Fruit fly (Drosophila melanogaster) whole organism, embryonic: ENCODE results near the gene dimm.
A peak's percentile ranks its signal among the peaks of the same experiment; 100 is the strongest.

Source experiments
- CG1024 ChIP-seq: fragments of 200-800 bp; sonication (Bioruptor generic); IDR thresholded peaks from 2 replicates; pipeline ENCODE4 v1.3.6; 2022; ENCODE audit warnings: missing biosample characterization, missing genetic modification characterization
- CG10543 ChIP-seq: fragments of 200-800 bp; sonication (Bioruptor generic); optimal IDR thresholded peaks from 3 replicates; lab custom pipeline; 2017; ENCODE audit warnings: missing biosample characterization, mild to moderate bottlenecking, missing genetic modification characterization, moderate library complexity
- CG11085 ChIP-seq: fragments of 200-800 bp; sonication (Bioruptor generic); IDR thresholded peaks from 2 replicates; pipeline ENCODE4 v1.3.6; 2022; ENCODE audit warnings: missing biosample characterization, missing genetic modification characterization
- CG11504 ChIP-seq: fragments of 200-800 bp; sonication (Bioruptor generic); optimal IDR thresholded peaks from 3 replicates; lab custom pipeline; 2019; ENCODE audit warnings: missing biosample characterization, mild to moderate bottlenecking, missing genetic modification characterization, moderate library complexity
- CG13287 ChIP-seq: fragments of 200-800 bp; sonication (Bioruptor generic); IDR thresholded peaks from 2 replicates; pipeline ENCODE4 v1.3.6; 2022; ENCODE audit warnings: missing biosample characterization, missing genetic modification characterization; ENCODE audit not compliant: partially characterized antibody
- CG13775 ChIP-seq: fragments of 200-800 bp; sonication (Bioruptor generic); optimal IDR thresholded peaks from 3 replicates; lab custom pipeline; 2017; ENCODE audit warnings: missing biosample characterization, mild to moderate bottlenecking, missing genetic modification characterization
- CG15011 ChIP-seq: fragments of 200-800 bp; sonication (Bioruptor generic); optimal IDR thresholded peaks from 3 replicates; lab custom pipeline; 2018; ENCODE audit warnings: missing biosample characterization, mild to moderate bottlenecking, missing genetic modification characterization
- CG15479 ChIP-seq: fragments of 200-800 bp; sonication (Bioruptor generic); optimal IDR thresholded peaks from 3 replicates; lab custom pipeline; 2019; ENCODE audit warnings: missing biosample characterization, mild to moderate bottlenecking, missing genetic modification characterization, moderate library complexity
- CG16813 ChIP-seq: fragments of 200-800 bp; sonication (Bioruptor generic); IDR thresholded peaks from 3 replicates; pipeline ENCODE4 v1.3.6; 2022; ENCODE audit warnings: missing biosample characterization, missing genetic modification characterization; ENCODE audit not compliant: partially characterized antibody
- CG17568 ChIP-seq: fragments of 200-800 bp; sonication (Bioruptor generic); optimal IDR thresholded peaks from 2 replicates; lab custom pipeline; 2018; ENCODE audit warnings: missing biosample characterization, mild to moderate bottlenecking, missing genetic modification characterization, moderate library complexity
- CG18011 ChIP-seq: fragments of 200-800 bp; sonication (Bioruptor generic); optimal IDR thresholded peaks from 2 replicates; lab custom pipeline; 2017; ENCODE audit warnings: missing biosample characterization, missing genetic modification characterization, mild to moderate bottlenecking, moderate library complexity, missing genotype
- CG18262 ChIP-seq: fragments of 200-800 bp; optimal IDR thresholded peaks from 3 replicates; lab custom pipeline; 2019; ENCODE audit warnings: missing biosample characterization, mild to moderate bottlenecking, missing genetic modification characterization, moderate library complexity
- CG4328 ChIP-seq: fragments of 200-800 bp; sonication (Bioruptor generic); optimal IDR thresholded peaks from 3 replicates; lab custom pipeline; 2017; ENCODE audit warnings: missing biosample characterization, missing genetic modification reagents, missing genetic modification characterization
- CG43689 ChIP-seq: fragments of 200-800 bp; sonication (Bioruptor generic); IDR thresholded peaks from 2 replicates; pipeline ENCODE4 v1.3.6; 2022; ENCODE audit warnings: missing biosample characterization, missing genetic modification characterization
- CG5180 ChIP-seq: fragments of 200-800 bp; sonication (Bioruptor generic); optimal IDR thresholded peaks from 3 replicates; lab custom pipeline; 2017; ENCODE audit warnings: missing biosample characterization, missing genetic modification characterization, mild to moderate bottlenecking, moderate library complexity, missing genetic modification reagents
- CG6689 ChIP-seq: fragments of 200-800 bp; sonication (Bioruptor generic); IDR thresholded peaks from 2 replicates; pipeline ENCODE4 v1.3.6; 2022; ENCODE audit warnings: missing biosample characterization, missing genetic modification characterization
- CG8924 ChIP-seq: fragments of 200-800 bp; optimal IDR thresholded peaks from 3 replicates; lab custom pipeline; 2019; ENCODE audit warnings: missing biosample characterization, mild to moderate bottlenecking, missing genetic modification characterization, moderate library complexity
- CHES-1-like ChIP-seq: fragments of 200-800 bp; sonication (Bioruptor generic); optimal IDR thresholded peaks from 2 replicates; lab custom pipeline; 2016; ENCODE audit warnings: missing biosample characterization, missing genetic modification characterization
- Dbx ChIP-seq: fragments of 200-800 bp; sonication (Bioruptor generic); IDR thresholded peaks from 3 replicates; pipeline ENCODE4 v1.3.6; 2022; ENCODE audit warnings: missing biosample characterization, missing genetic modification characterization
- Doc2 ChIP-seq: fragments of 200-800 bp; sonication (Bioruptor generic); IDR thresholded peaks from 2 replicates; pipeline ENCODE4 v1.3.6; 2022; ENCODE audit warnings: missing biosample characterization, missing genetic modification characterization
- E2f2 ChIP-seq: fragments of 200-800 bp; sonication (Bioruptor generic); IDR thresholded peaks from 2 replicates; pipeline ENCODE4 v1.3.6; 2022; ENCODE audit warnings: missing biosample characterization, missing genetic modification characterization
- Eip74EF ChIP-seq, 2 experiments: fragments of 200-800 bp in 1 of 2; fragments of >200 bp in 1 of 2; sonication (Bioruptor generic) in 1 of 2; optimal IDR thresholded peaks; 2 replicates each; lab custom pipeline; 2017 to 2019; ENCODE audit warnings: missing biosample characterization in 2 of 2, missing genetic modification characterization in 2 of 2, mild to moderate bottlenecking in 1 of 2, moderate library complexity in 1 of 2
- Fer2 ChIP-seq: fragments of 200-800 bp; sonication (Bioruptor generic); optimal IDR thresholded peaks from 2 replicates; lab custom pipeline; 2018; ENCODE audit warnings: missing biosample characterization, mild to moderate bottlenecking, missing genetic modification characterization, moderate library complexity
- HLH4C ChIP-seq: fragments of 200-800 bp; sonication (Bioruptor generic); IDR thresholded peaks from 3 replicates; pipeline ENCODE4 v1.3.6; 2022; ENCODE audit warnings: missing biosample characterization, missing genetic modification characterization; ENCODE audit not compliant: partially characterized antibody
- Hey ChIP-seq: fragments of 200-800 bp; sonication (Bioruptor generic); optimal IDR thresholded peaks from 3 replicates; lab custom pipeline; 2018; ENCODE audit warnings: missing biosample characterization, mild to moderate bottlenecking, missing genetic modification characterization
- Kr ChIP-seq: fragments of 200-800 bp; sonication (Bioruptor generic); optimal IDR thresholded peaks from 2 replicates; lab custom pipeline; 2017; ENCODE audit warnings: missing biosample characterization, mild to moderate bottlenecking, missing genetic modification characterization
- Max ChIP-seq: fragments of 200-800 bp; sonication (Bioruptor generic); optimal IDR thresholded peaks from 2 replicates; lab custom pipeline; 2016; ENCODE audit warnings: missing biosample characterization, mild to moderate bottlenecking, missing genetic modification characterization
- NC2α ChIP-seq: fragments of 200-800 bp; sonication (Bioruptor generic); optimal IDR thresholded peaks from 2 replicates; lab custom pipeline; 2016; ENCODE audit warnings: missing biosample characterization, missing genetic modification characterization
- Pdp1 ChIP-seq, 2 experiments: fragments of 200-800 bp; sonication (Bioruptor generic); optimal IDR thresholded peaks; 3 replicates each; lab custom pipeline; 2016; ENCODE audit warnings: missing biosample characterization in 2 of 2, missing genetic modification characterization in 2 of 2, mild to moderate bottlenecking in 1 of 2, moderate library complexity in 1 of 2
- Sry-δ ChIP-seq: fragments of 200-800 bp; sonication (Bioruptor generic); optimal IDR thresholded peaks from 2 replicates; lab custom pipeline; 2016; ENCODE audit warnings: missing biosample characterization, missing genetic modification characterization
- Stat92E ChIP-seq, 3 experiments: fragments of >200 bp in 2 of 3; fragments of 200-800 bp in 1 of 3; sonication (Bioruptor generic) in 1 of 3; optimal IDR thresholded peaks; 2 replicates each; lab custom pipeline; 2017 to 2019; ENCODE audit warnings: missing biosample characterization in 3 of 3, missing genetic modification characterization in 3 of 3, mild to moderate bottlenecking in 1 of 3, moderate library complexity in 1 of 3
- Xbp1 ChIP-seq: fragments of 200-800 bp; sonication (Bioruptor generic); optimal IDR thresholded peaks from 3 replicates; lab custom pipeline; 2016; ENCODE audit warnings: missing biosample characterization, mild to moderate bottlenecking, missing genetic modification characterization
- al ChIP-seq: fragments of 200-800 bp; sonication (Bioruptor generic); IDR thresholded peaks from 2 replicates; pipeline ENCODE4 v1.3.6; 2022; ENCODE audit warnings: missing biosample characterization, missing genetic modification characterization
- ase ChIP-seq: fragments of 200-800 bp; sonication (Bioruptor generic); IDR thresholded peaks from 3 replicates; pipeline ENCODE4 v1.3.6; 2022; ENCODE audit warnings: missing biosample characterization, missing genetic modification characterization
- bowl ChIP-seq: fragments of 200-800 bp; sonication (Bioruptor generic); IDR thresholded peaks from 2 replicates; pipeline ENCODE4 v1.3.6; 2022; ENCODE audit warnings: missing biosample characterization, missing genetic modification characterization
- chm ChIP-seq: fragments of 200-800 bp; sonication (Bioruptor generic); IDR thresholded peaks from 2 replicates; pipeline ENCODE4 v1.3.6; 2022; ENCODE audit warnings: missing biosample characterization, missing genetic modification characterization
- chn ChIP-seq: fragments of 200-800 bp; sonication (Bioruptor generic); optimal IDR thresholded peaks from 2 replicates; lab custom pipeline; 2016; ENCODE audit warnings: missing biosample characterization, missing genetic modification characterization
- dmrt11E ChIP-seq: fragments of 200-800 bp; sonication (Bioruptor generic); optimal IDR thresholded peaks from 3 replicates; lab custom pipeline; 2018; ENCODE audit warnings: missing biosample characterization, mild to moderate bottlenecking, missing genetic modification characterization, moderate library complexity
- fd102C ChIP-seq: fragments of 200-800 bp; sonication (Bioruptor generic); optimal IDR thresholded peaks from 2 replicates; lab custom pipeline; 2018; ENCODE audit warnings: missing biosample characterization, mild to moderate bottlenecking, missing genetic modification characterization, moderate library complexity
- gem ChIP-seq: fragments of 200-800 bp; sonication (Bioruptor generic); optimal IDR thresholded peaks from 2 replicates; lab custom pipeline; 2019; ENCODE audit warnings: missing biosample characterization, mild to moderate bottlenecking, missing genetic modification characterization, moderate library complexity
- kay ChIP-seq: fragments of 200-800 bp; sonication (Bioruptor generic); optimal IDR thresholded peaks from 2 replicates; lab custom pipeline; 2016; ENCODE audit warnings: missing biosample characterization, missing genetic modification characterization
- klu ChIP-seq: fragments of 200-800 bp; sonication (Bioruptor generic); IDR thresholded peaks from 2 replicates; pipeline ENCODE4 v1.3.6; 2022; ENCODE audit warnings: missing biosample characterization, missing genetic modification characterization
- odd ChIP-seq: fragments of 200-800 bp; sonication (Bioruptor generic); optimal IDR thresholded peaks from 2 replicates; lab custom pipeline; 2017; ENCODE audit warnings: missing biosample characterization, mild to moderate bottlenecking, missing genetic modification characterization
- phol ChIP-seq: fragments of 200-800 bp; sonication (Bioruptor generic); optimal IDR thresholded peaks from 3 replicates; lab custom pipeline; 2018; ENCODE audit warnings: missing biosample characterization, mild to moderate bottlenecking, missing genetic modification characterization, moderate library complexity
- pros ChIP-seq: fragments of 200-800 bp; sonication (Bioruptor generic); optimal IDR thresholded peaks from 3 replicates; lab custom pipeline; 2019; ENCODE audit warnings: missing biosample characterization, mild to moderate bottlenecking, missing genetic modification characterization, moderate library complexity
- sens-2 ChIP-seq: fragments of 200-800 bp; sonication (Bioruptor generic); IDR thresholded peaks from 2 replicates; pipeline ENCODE4 v1.3.6; 2022; ENCODE audit warnings: missing biosample characterization, missing genetic modification characterization
- ssp ChIP-seq: fragments of 200-800 bp; sonication (Bioruptor generic); IDR thresholded peaks from 2 replicates; pipeline ENCODE4 v1.3.6; 2022; ENCODE audit warnings: missing biosample characterization, missing genetic modification characterization
- stwl ChIP-seq: fragments of 200-800 bp; sonication (Bioruptor generic); optimal IDR thresholded peaks from 3 replicates; lab custom pipeline; 2018; ENCODE audit warnings: missing biosample characterization, mild to moderate bottlenecking, missing genetic modification characterization, moderate library complexity
- unc-4 ChIP-seq: fragments of 200-800 bp; sonication (Bioruptor generic); IDR thresholded peaks from 2 replicates; pipeline ENCODE4 v1.3.6; 2022; ENCODE audit warnings: missing biosample characterization, missing genetic modification characterization; ENCODE audit not compliant: partially characterized antibody
- usp ChIP-seq: fragments of >200 bp; optimal IDR thresholded peaks from 2 replicates; lab custom pipeline; 2017; ENCODE audit warnings: missing biosample characterization, missing genetic modification characterization
- wor ChIP-seq: fragments of 200-800 bp; sonication (Bioruptor generic); IDR thresholded peaks from 2 replicates; pipeline ENCODE4 v1.3.6; 2022; ENCODE audit warnings: missing biosample characterization, missing genetic modification characterization

The dimm gene

dm6 chr2L:21330823-21331222 lies 733 bp upstream of the dimm start (continued):
- TF ChIP-seq klu (no peak), CG16813 (no peak), HLH4C (GFP tag; lab: Robert Waterston, UW) (no peak), Fer2 (tag; lab: Kevin White, UChicago) (no peak), CG13775 (GFP tag; lab: Kevin White, UChicago) (no peak), CG17568 (GFP tag; lab: Kevin White, UChicago) (no peak), gem (tag; lab: Kevin White, UChicago) (peak; percentile 30), CG1024 (GFP tag; lab: Robert Waterston, UW) (no peak), CG43689 (GFP tag; lab: Robert Waterston, UW) (no peak), stwl (tag; lab: Kevin White, UChicago) (no peak), usp (no peak), CG15479 (no peak), Doc2 (no peak), odd (GFP tag; lab: Kevin White, UChicago) (no peak), fd102C (GFP tag; lab: Kevin White, UChicago) (no peak), Sry-δ (GFP tag; lab: Kevin White, UChicago) (no peak), sens-2 (GFP tag; lab: Robert Waterston, UW) (no peak), CG5180 (GFP tag; lab: Kevin White, UChicago) (no peak), CHES-1-like (GFP tag; lab: Kevin White, UChicago) (no peak), Kr (no peak), NC2α (GFP tag; lab: Kevin White, UChicago) (no peak), CG11504 (tag; lab: Kevin White, UChicago) (peak; percentile 39), CG11085 (GFP tag; lab: Robert Waterston, UW) (no peak), Hey (tag; lab: Kevin White, UChicago) (peak; percentile 37), phol (tag; lab: Kevin White, UChicago) (no peak), CG8924 (tag; lab: Kevin White, UChicago) (no peak), CG18262 (tag; lab: Kevin White, UChicago) (no peak), Pdp1 (GFP tag; optimal IDR thresholded peaks at IDR 0.05; lab: Kevin White, UChicago) (no peak), Xbp1 (GFP tag; lab: Kevin White, UChicago) (peak; percentile 9), chm (0 out of 2 replicates have a peak, but pooled peaks have one; percentile 23), Stat92E (GFP tag; optimal IDR thresholded peaks at IDR 0.05; lab: Kevin White, UChicago) (no peak), CG13287 (GFP tag; lab: Robert Waterston, UW) (no peak), CG6689 (no peak), bowl (GFP tag; lab: Robert Waterston, UW) (no peak), kay (no peak), ase (GFP tag; lab: Robert Waterston, UW) (no peak), al (no peak), CG18011 (GFP tag; lab: Kevin White, UChicago) (no peak), Max (GFP tag; lab: Kevin White, UChicago) (no peak), CG15011 (GFP tag; lab: Kevin White, UChicago) (no peak), pros (GFP tag; lab: Kevin White, UChicago) (peak; percentile 69), wor (GFP tag; lab: Robert Waterston, UW) (no peak), chn (GFP tag; lab: Kevin White, UChicago) (no peak), CG4328 (GFP tag; lab: Kevin White, UChicago) (no peak), unc-4 (no peak), dmrt11E (tag; lab: Kevin White, UChicago) (no peak), E2f2 (GFP tag; lab: Robert Waterston, UW) (no peak), Eip74EF (GFP tag; optimal IDR thresholded peaks at IDR 0.05; lab: Kevin White, UChicago) (no peak), Dbx (GFP tag; lab: Robert Waterston, UW) (no peak), ssp (GFP tag; lab: Robert Waterston, UW) (no peak), CG10543 (GFP tag; lab: Kevin White, UChicago) (no peak)
